Worm (Caenorhabditis elegans): ENCODE results near the gene C08F8.2.

The C08F8.2 gene

DNA sequence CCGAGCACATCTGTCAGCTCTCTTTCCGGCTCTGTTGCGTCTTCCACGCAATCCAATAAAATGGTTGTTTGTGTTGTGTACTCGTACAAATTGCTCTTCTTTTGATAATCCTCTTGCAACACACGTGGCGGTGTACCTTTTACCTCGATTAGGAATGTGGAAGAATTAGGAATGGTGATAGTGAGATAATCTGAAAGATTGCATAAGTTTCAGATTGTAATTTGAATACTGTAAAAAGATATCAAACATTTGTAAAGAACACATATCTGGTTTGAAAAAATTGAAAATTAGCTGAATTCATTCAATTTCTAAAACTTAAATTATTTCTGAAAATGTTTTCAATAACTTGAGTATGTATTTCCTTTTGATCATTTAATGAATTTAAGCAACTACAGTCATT is 14.0 kb downstream of the C08F8.2 start, which contains the start of gene C08F8.6:
Gene C08F8.6 (minus strand): TSS at position 101 of the 400 bp plus-strand sequence.
- TF ChIP-seq ceh-45 (GFP tag; IDR thresholded peaks at IDR 0.05) (no peak), lin-11 (tag; optimal IDR thresholded peaks at IDR 0.05) (no peak), hlh-13 (GFP tag; optimal IDR thresholded peaks at IDR 0.05) (no peak), fax-1 (tag; optimal IDR thresholded peaks at IDR 0.05) (no peak), nfya-1 (tag; optimal IDR thresholded peaks at IDR 0.05) (no peak), unc-3 (GFP tag; conservative IDR thresholded peaks at IDR 0.05) (no peak), unc-3 (tag; optimal IDR thresholded peaks at IDR 0.05) (no peak), gmeb-2 (tag; optimal IDR thresholded peaks at IDR 0.05) (no peak), C38D4.7 (GFP tag; optimal IDR thresholded peaks at IDR 0.05) (no peak), sdc-2 (tag; optimal IDR thresholded peaks at IDR 0.05) (no peak), ama-1 (optimal IDR thresholded peaks at IDR 0.05) (no peak), tbx-2 (tag; optimal IDR thresholded peaks at IDR 0.05) (no peak), rnt-1 (tag; optimal IDR thresholded peaks at IDR 0.05) (no peak), pag-3 (tag; optimal IDR thresholded peaks at IDR 0.05; ENCODE audit: borderline replicate concordance) (no peak), tbx-7 (tag; optimal IDR thresholded peaks at IDR 0.05) (no peak), unc-86 (tag; optimal IDR thresholded peaks at IDR 0.05) (no peak)

ce11 chrIV:11169652-11170051 is 18.9 kb downstream of the C08F8.2 start, which contains the start of gene nhr-67:
Gene nhr-67, plus strand, starts transcription at chrIV:11169748.
- TF ChIP-seq ceh-30 (tag; optimal IDR thresholded peaks at IDR 0.05): no peak
- no peak for TF ChIP-seq unc-3 (GFP tag; conservative IDR thresholded peaks at IDR 0.05)
- TF ChIP-seq unc-3 (tag; optimal IDR thresholded peaks at IDR 0.05): no peak
- no peak for TF ChIP-seq dmd-4 (tag; optimal IDR thresholded peaks at IDR 0.05; ENCODE audit: borderline replicate concordance)
- no peak for TF ChIP-seq elt-4 (tag; optimal IDR thresholded peaks at IDR 0.05)
- no peak for TF ChIP-seq K02D7.2 (tag; optimal IDR thresholded peaks at IDR 0.05)
- TF ChIP-seq hlh-15 (tag; optimal IDR thresholded peaks at IDR 0.05): no peak
- no peak for TF ChIP-seq lim-6 (tag; optimal IDR thresholded peaks at IDR 0.05)
- TF ChIP-seq ceh-31 (tag; optimal IDR thresholded peaks at IDR 0.05): no peak
- no peak for TF ChIP-seq C38D4.7 (GFP tag; optimal IDR thresholded peaks at IDR 0.05)
- TF ChIP-seq sox-2 (GFP tag; IDR thresholded peaks at IDR 0.05): no peak

- TF ChIP-seq ceh-34 (tag; optimal IDR thresholded peaks at IDR 0.05): no peak
- no peak for TF ChIP-seq madf-2 (tag; optimal IDR thresholded peaks at IDR 0.05)
- TF ChIP-seq elt-2 (tag; optimal IDR thresholded peaks at IDR 0.05): no peak
- TF ChIP-seq gmeb-2 (tag; optimal IDR thresholded peaks at IDR 0.05): no peak
- TF ChIP-seq fax-1 (tag; optimal IDR thresholded peaks at IDR 0.05): no peak
- no peak for TF ChIP-seq lin-11 (tag; optimal IDR thresholded peaks at IDR 0.05)
- no peak for TF ChIP-seq ref-2 (tag; optimal IDR thresholded peaks at IDR 0.05)
- no peak for TF ChIP-seq T23F11.4 (GFP tag; optimal IDR thresholded peaks at IDR 0.05)
- TF ChIP-seq pat-9 (tag; optimal IDR thresholded peaks at IDR 0.05): no peak
Observed at ce11 chrIV:11174772-11175171, 24.0 kb downstream of the C08F8.2 start.

DNA sequence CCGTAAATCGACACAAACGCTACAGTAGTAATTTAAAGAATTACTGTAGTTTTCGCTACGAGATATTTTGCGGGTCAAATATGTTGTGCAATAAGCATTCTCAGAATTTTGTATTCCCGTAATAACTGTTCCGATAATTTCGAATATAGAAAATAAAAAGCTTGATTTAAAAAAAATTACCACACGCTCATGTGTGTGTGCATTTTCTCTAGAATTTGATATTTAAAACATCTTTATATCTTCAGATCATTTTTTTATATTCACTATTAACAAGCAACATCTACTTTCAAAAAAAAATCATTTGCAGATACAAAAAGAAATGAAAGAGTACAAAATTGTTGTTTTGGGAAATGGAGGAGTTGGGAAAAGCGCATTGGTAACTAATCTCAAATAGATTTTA is 26.2 kb downstream of the C08F8.2 start, which contains the start of gene rap-3:
Gene rap-3 (plus strand): TSS at position 301 of the 400 bp plus-strand sequence.
- TF ChIP-seq ceh-19 (GFP tag; optimal IDR thresholded peaks at IDR 0.05) (no peak), ama-1 (optimal IDR thresholded peaks at IDR 0.05) (no peak), ceh-48 (tag; optimal IDR thresholded peaks at IDR 0.05) (no peak), pros-1 (tag; optimal IDR thresholded peaks at IDR 0.05) (no peak), hlh-13 (GFP tag; optimal IDR thresholded peaks at IDR 0.05) (no peak), unc-55 (GFP tag; optimal IDR thresholded peaks at IDR 0.05) (no peak), ets-4 (tag; optimal IDR thresholded peaks at IDR 0.05) (no peak), sdc-2 (tag; optimal IDR thresholded peaks at IDR 0.05) (no peak), mec-3 (tag; optimal IDR thresholded peaks at IDR 0.05; ENCODE audit: borderline replicate concordance) (no peak)

- TF ChIP-seq mec-3 (tag; optimal IDR thresholded peaks at IDR 0.05; ENCODE audit: borderline replicate concordance): no peak
Observed at ce11 chrIV:11178495-11178894, 27.7 kb downstream of the C08F8.2 start, which contains the start of gene C08F8.9. Gene C08F8.9, minus strand, starts transcription at chrIV:11178595.

Measured in whole organism, late embryonic.